5 fruit fly cellular contexts compared by ENCODE assay signal in the genomic region with DNA sequence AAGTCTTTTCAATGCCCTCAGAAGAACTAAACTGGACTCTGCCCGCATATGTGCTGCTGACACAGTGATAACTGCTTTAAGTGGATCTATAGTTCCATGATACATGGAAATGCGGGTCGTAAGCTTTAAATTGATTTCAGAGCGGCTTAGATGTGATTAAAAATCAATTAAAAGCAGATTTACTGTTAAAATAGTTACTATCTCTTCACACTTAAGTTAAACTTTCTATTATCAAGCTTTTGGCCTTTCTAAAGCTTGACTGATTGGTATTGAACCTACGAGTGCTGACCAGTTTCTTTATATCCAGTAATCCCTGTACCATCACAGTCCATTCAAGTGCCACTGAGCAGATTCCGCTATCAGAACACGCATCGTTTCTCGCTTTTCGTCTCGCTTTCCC.
A peak's percentile ranks its signal among the peaks of the same experiment; 100 is the strongest.
TF ChIP-seq lines count a peak whose summit lies in the region.

No protein-coding gene starts in this region.

- TF ChIP-seq CTCF in whole organism, embryonic (GFP tag; optimal IDR thresholded peaks at IDR 0.05; lab: Kevin White, UChicago) = no peak

TF ChIP-seq in whole organism, adult, 20 proteins besides CTCF, POLR2A, EP300 and RAD21:
- peak; percentile 16 for TF ChIP-seq Hr96 (GFP tag; optimal IDR thresholded peaks at IDR 0.05; lab: Kevin White, UChicago)
- no peak for TF ChIP-seq kay (GFP tag; lab: Kevin White, UChicago; ENCODE audit: borderline replicate concordance)
- TF ChIP-seq CG1620 (GFP tag; optimal IDR thresholded peaks at IDR 0.05; lab: Kevin White, UChicago) = no peak
- no peak for TF ChIP-seq CG7045 (GFP tag; optimal IDR thresholded peaks at IDR 0.05; lab: Kevin White, UChicago)
- no peak for TF ChIP-seq CG11617 (GFP tag; optimal IDR thresholded peaks at IDR 0.05; lab: Kevin White, UChicago)
TF ChIP-seq in whole organism, adult: peak in this region for 1.

TF ChIP-seq in whole organism, embryonic, 481 proteins besides CTCF, POLR2A, EP300 and RAD21 (continues in another document):
- TF ChIP-seq Xbp1 (GFP tag; optimal IDR thresholded peaks at IDR 0.05; lab: Kevin White, UChicago) (peak; percentile 49), jing (GFP tag; optimal IDR thresholded peaks at IDR 0.05; lab: Kevin White, UChicago) (peak; percentile 6), tll (GFP tag; optimal IDR thresholded peaks at IDR 0.05; lab: Kevin White, UChicago) (no peak), CG14710 (tag; optimal IDR thresholded peaks at IDR 0.05; lab: Kevin White, UChicago) (peak; percentile 52), sens-2 (GFP tag; IDR thresholded peaks at IDR 0.05; lab: Robert Waterston, UW) (no peak), usp (GFP tag; optimal IDR thresholded peaks at IDR 0.05; lab: Kevin White, UChicago) (no peak), CG34376 (GFP tag; optimal IDR thresholded peaks at IDR 0.05; lab: Kevin White, UChicago) (no peak), bigmax (GFP tag; optimal IDR thresholded peaks at IDR 0.05; lab: Kevin White, UChicago) (no peak), CG10959 (GFP tag; IDR thresholded peaks at IDR 0.05; lab: Robert Waterston, UW) (no peak), Six4 (GFP tag; optimal IDR thresholded peaks at IDR 0.05; lab: Kevin White, UChicago) (peak; percentile 24), Dip2 (GFP tag; IDR thresholded peaks at IDR 0.05; lab: Robert Waterston, UW) (no peak), CG7839 (tag; optimal IDR thresholded peaks at IDR 0.05; lab: Kevin White, UChicago) (peak; percentile 70), zen2 (GFP tag; IDR thresholded peaks at IDR 0.05; lab: Robert Waterston, UW; ENCODE audit: partially characterized antibody) (no peak), CG6683 (GFP tag; optimal IDR thresholded peaks at IDR 0.05; lab: Kevin White, UChicago) (peak; percentile 2), CG8388 (GFP tag; optimal IDR thresholded peaks at IDR 0.05; lab: Kevin White, UChicago) (peak; percentile 53), CG11696 (GFP tag; IDR thresholded peaks at IDR 0.05; lab: Robert Waterston, UW) (no peak), ranshi (GFP tag; IDR thresholded peaks at IDR 0.05; lab: Robert Waterston, UW) (no peak), gem (tag; optimal IDR thresholded peaks at IDR 0.05; lab: Kevin White, UChicago) (peak; percentile 71), TFAM (GFP tag; optimal IDR thresholded peaks at IDR 0.05; lab: Kevin White, UChicago) (no peak), ash1 (GFP tag; optimal IDR thresholded peaks at IDR 0.05; lab: Kevin White, UChicago) (no peak), maf-S (GFP tag; optimal IDR thresholded peaks at IDR 0.05; lab: Kevin White, UChicago) (peak; percentile 4)

TF ChIP-seq in whole organism, prepupa, 60 proteins besides CTCF, POLR2A, EP300 and RAD21 (continues in another document):
- TF ChIP-seq fd59A (GFP tag; optimal IDR thresholded peaks at IDR 0.05; lab: Kevin White, UChicago) (peak; percentile 79), eg (GFP tag; IDR thresholded peaks at IDR 0.05; lab: Robert Waterston, UW) (peak; percentile 49; the same call in 1 of the 3 replicates), achi (GFP tag; optimal IDR thresholded peaks at IDR 0.05; lab: Kevin White, UChicago) (peak; percentile 71), Met (GFP tag; optimal IDR thresholded peaks at IDR 0.05; lab: Kevin White, UChicago) (peak; percentile 73), CG8632 (GFP tag; optimal IDR thresholded peaks at IDR 0.05; lab: Kevin White, UChicago) (peak; percentile 73), CG6808 (GFP tag; optimal IDR thresholded peaks at IDR 0.05; lab: Kevin White, UChicago) (peak; percentile 90), CG34406 (GFP tag; optimal IDR thresholded peaks at IDR 0.05; lab: Kevin White, UChicago) (peak; percentile 64), CG11294 (GFP tag; IDR thresholded peaks at IDR 0.05; lab: Robert Waterston, UW) (peak; percentile 49; the same call in 1 of the 2 replicates), acj6 (GFP tag; optimal IDR thresholded peaks at IDR 0.05; lab: Kevin White, UChicago) (peak; percentile 83), CG7368 (GFP tag; optimal IDR thresholded peaks at IDR 0.05; lab: Kevin White, UChicago) (peak; percentile 58), Smox (GFP tag; optimal IDR thresholded peaks at IDR 0.05; lab: Kevin White, UChicago) (peak; percentile 55), CG11902 (GFP tag; optimal IDR thresholded peaks at IDR 0.05; lab: Kevin White, UChicago) (peak; percentile 69), CG9139 (GFP tag; optimal IDR thresholded peaks at IDR 0.05; lab: Kevin White, UChicago) (peak; percentile 84), CG6792 (GFP tag; optimal IDR thresholded peaks at IDR 0.05; lab: Kevin White, UChicago) (peak; percentile 64), CG4318 (GFP tag; optimal IDR thresholded peaks at IDR 0.05; lab: Kevin White, UChicago) (peak; percentile 52), OdsH (GFP tag; optimal IDR thresholded peaks at IDR 0.05; lab: Kevin White, UChicago) (peak; percentile 80), CG8319 (GFP tag; optimal IDR thresholded peaks at IDR 0.05; lab: Kevin White, UChicago) (peak; percentile 72), CG16779 (tag; optimal IDR thresholded peaks at IDR 0.05; lab: Kevin White, UChicago) (peak; percentile 74), Lpt (GFP tag; optimal IDR thresholded peaks at IDR 0.05; lab: Kevin White, UChicago) (peak; percentile 82), CG10631 (GFP tag; optimal IDR thresholded peaks at IDR 0.05; lab: Kevin White, UChicago) (peak; percentile 67)

TF ChIP-seq in whole organism, pupa, 21 proteins besides CTCF, POLR2A, EP300 and RAD21:
- TF ChIP-seq CG8301 (tag; optimal IDR thresholded peaks at IDR 0.05; lab: Kevin White, UChicago) = peak; percentile 84
- no peak for TF ChIP-seq CG12605 (GFP tag; IDR thresholded peaks at IDR 0.05; lab: Robert Waterston, UW)
- TF ChIP-seq Pif1B (GFP tag; optimal IDR thresholded peaks at IDR 0.05; lab: Kevin White, UChicago) = peak; percentile 79
- TF ChIP-seq CG9948 (tag; optimal IDR thresholded peaks at IDR 0.05; lab: Kevin White, UChicago) = peak; percentile 80
- TF ChIP-seq CG13204 (GFP tag; optimal IDR thresholded peaks at IDR 0.05; lab: Kevin White, UChicago) = peak; percentile 80
- 0 out of 3 replicates have a peak, but pooled peaks have one; percentile 60 for TF ChIP-seq CG4496 (GFP tag; IDR thresholded peaks at IDR 0.05; lab: Robert Waterston, UW)
- TF ChIP-seq D1 (tag; optimal IDR thresholded peaks at IDR 0.05; lab: Kevin White, UChicago) = no peak
- peak; percentile 14; the same call in 1 of the 2 replicates for TF ChIP-seq rn (GFP tag; IDR thresholded peaks at IDR 0.05; lab: Robert Waterston, UW)
- TF ChIP-seq Snoo (tag; optimal IDR thresholded peaks at IDR 0.05; lab: Kevin White, UChicago) = peak; percentile 59
- TF ChIP-seq CG14655 (GFP tag; optimal IDR thresholded peaks at IDR 0.05; lab: Kevin White, UChicago) = peak; percentile 90
- TF ChIP-seq EcR (GFP tag; optimal IDR thresholded peaks at IDR 0.05; lab: Kevin White, UChicago) = peak; percentile 39
- TF ChIP-seq CG32121 (GFP tag; IDR thresholded peaks at IDR 0.05; lab: Robert Waterston, UW) = 0 out of 2 replicates have a peak, but pooled peaks have one; percentile 28
- peak; percentile 75 for TF ChIP-seq Pif1A (GFP tag; optimal IDR thresholded peaks at IDR 0.05; lab: Kevin White, UChicago)
- TF ChIP-seq CG34367 (tag; optimal IDR thresholded peaks at IDR 0.05; lab: Kevin White, UChicago) = peak; percentile 82
- peak; percentile 77 for TF ChIP-seq CG17806 (tag; optimal IDR thresholded peaks at IDR 0.05; lab: Kevin White, UChicago)
- TF ChIP-seq CG10348 (GFP tag; IDR thresholded peaks at IDR 0.05; lab: Robert Waterston, UW) = no peak
- peak; percentile 59; the same call in 2 of the 3 replicates for TF ChIP-seq fd96Ca (GFP tag; IDR thresholded peaks at IDR 0.05; lab: Robert Waterston, UW)
- TF ChIP-seq gl (tag; optimal IDR thresholded peaks at IDR 0.05; lab: Kevin White, UChicago) = peak; percentile 79
- peak; percentile 90 for TF ChIP-seq CG8159 (tag; optimal IDR thresholded peaks at IDR 0.05; lab: Kevin White, UChicago)
- TF ChIP-seq Ets98B (GFP tag; IDR thresholded peaks at IDR 0.05; lab: Robert Waterston, UW) = peak; percentile 57
- peak; percentile 86 for TF ChIP-seq CG15710 (tag; optimal IDR thresholded peaks at IDR 0.05; lab: Kevin White, UChicago)

TF ChIP-seq in whole organism, wandering third instar larva, 38 proteins besides CTCF, POLR2A, EP300 and RAD21:
- TF ChIP-seq Hr83 (GFP tag; optimal IDR thresholded peaks at IDR 0.05; lab: Kevin White, UChicago; ENCODE audit: poor library complexity, severe bottlenecking) (no peak), fru (GFP tag; optimal IDR thresholded peaks at IDR 0.05; lab: Kevin White, UChicago) (peak; percentile 37), HLH106 (tag; optimal IDR thresholded peaks at IDR 0.05; lab: Kevin White, UChicago) (peak; percentile 61), Jra (GFP tag; optimal IDR thresholded peaks at IDR 0.05; lab: Kevin White, UChicago) (no peak), ey (GFP tag; optimal IDR thresholded peaks at IDR 0.05; lab: Kevin White, UChicago) (peak; percentile 41), h (GFP tag; optimal IDR thresholded peaks at IDR 0.05; lab: Kevin White, UChicago) (peak; percentile 54), Sp1 (GFP tag; optimal IDR thresholded peaks at IDR 0.05; lab: Kevin White, UChicago) (peak; percentile 20), Dfd (GFP tag; optimal IDR thresholded peaks at IDR 0.05; lab: Kevin White, UChicago) (no peak), psq (GFP tag; optimal IDR thresholded peaks at IDR 0.05; lab: Kevin White, UChicago) (peak; percentile 39), dmrt93B (GFP tag; optimal IDR thresholded peaks at IDR 0.05; lab: Kevin White, UChicago) (peak; percentile 42), sv (GFP tag; optimal IDR thresholded peaks at IDR 0.05; lab: Kevin White, UChicago) (no peak), CG32264 (GFP tag; optimal IDR thresholded peaks at IDR 0.05; lab: Kevin White, UChicago) (no peak), brk (GFP tag; optimal IDR thresholded peaks at IDR 0.05; lab: Kevin White, UChicago) (no peak), foxo (GFP tag; optimal IDR thresholded peaks at IDR 0.05; lab: Kevin White, UChicago) (peak in 1 of 2 experiments; percentile 39), Hnf4 (GFP tag; optimal IDR thresholded peaks at IDR 0.05; lab: Kevin White, UChicago) (peak; percentile 64), Mio (GFP tag; optimal IDR thresholded peaks at IDR 0.05; lab: Kevin White, UChicago) (no peak), dsf (GFP tag; optimal IDR thresholded peaks at IDR 0.05; lab: Kevin White, UChicago; ENCODE audit: borderline replicate concordance) (no peak), rgr (GFP tag; optimal IDR thresholded peaks at IDR 0.05; lab: Kevin White, UChicago) (peak; percentile 38), N (GFP tag; optimal IDR thresholded peaks at IDR 0.05; lab: Kevin White, UChicago) (no peak), OdsH (GFP tag; optimal IDR thresholded peaks at IDR 0.05; lab: Kevin White, UChicago) (peak; percentile 36), br (GFP tag; optimal IDR thresholded peaks at IDR 0.05; lab: Kevin White, UChicago) (peak; percentile 9), woc (GFP tag; optimal IDR thresholded peaks at IDR 0.05; lab: Kevin White, UChicago) (peak; percentile 11), Rel (GFP tag; optimal IDR thresholded peaks at IDR 0.05; lab: Kevin White, UChicago) (no peak), Rel (tag; optimal IDR thresholded peaks at IDR 0.05; lab: Kevin White, UChicago) (no peak), tai (GFP tag; optimal IDR thresholded peaks at IDR 0.05; lab: Kevin White, UChicago) (no peak)
